Fruit fly (Drosophila melanogaster) whole organism, embryonic: Measurements from ENCODE around the gene ppk11.
A peak's percentile ranks its signal among the peaks of the same experiment; 100 is the strongest.

ENCODE experiments used
- Asciz ChIP-seq: fragments of 200-800 bp; sonication (Bioruptor generic); optimal IDR thresholded peaks from 2 replicates; lab custom pipeline; 2017; ENCODE audit warnings: missing biosample characterization, mild to moderate bottlenecking, missing genetic modification characterization, missing genetic modification reagents
- Awh ChIP-seq: fragments of 200-800 bp; sonication (Bioruptor generic); IDR thresholded peaks from 2 replicates; pipeline ENCODE4, ENCODE4 v1.3.6; 2022; ENCODE audit warnings: missing biosample characterization, missing genetic modification characterization
- CG1024 ChIP-seq: fragments of 200-800 bp; sonication (Bioruptor generic); IDR thresholded peaks from 2 replicates; pipeline ENCODE4 v1.3.6; 2022; ENCODE audit warnings: missing biosample characterization, missing genetic modification characterization
- CG10543 ChIP-seq: fragments of 200-800 bp; sonication (Bioruptor generic); optimal IDR thresholded peaks from 3 replicates; lab custom pipeline; 2017; ENCODE audit warnings: missing biosample characterization, mild to moderate bottlenecking, missing genetic modification characterization, moderate library complexity
- CG12104 ChIP-seq: fragments of 200-800 bp; sonication (Bioruptor generic); optimal IDR thresholded peaks from 3 replicates; lab custom pipeline; 2016; ENCODE audit warnings: missing biosample characterization, missing genetic modification characterization
- CG12155 ChIP-seq: fragments of 200-800 bp; sonication (Bioruptor generic); optimal IDR thresholded peaks from 3 replicates; lab custom pipeline; 2016; ENCODE audit warnings: missing biosample characterization, missing genetic modification characterization
- CG12219 ChIP-seq: fragments of 200-800 bp; sonication (Bioruptor generic); optimal IDR thresholded peaks from 3 replicates; lab custom pipeline; 2018; ENCODE audit warnings: missing biosample characterization, mild to moderate bottlenecking, missing genetic modification characterization
- CG12236 ChIP-seq: fragments of 200-800 bp; sonication (Bioruptor generic); optimal IDR thresholded peaks from 2 replicates; lab custom pipeline; 2016; ENCODE audit warnings: missing biosample characterization, missing genetic modification characterization
- CG12299 ChIP-seq: fragments of 200-800 bp; sonication (Bioruptor generic); optimal IDR thresholded peaks from 2 replicates; lab custom pipeline; 2018; ENCODE audit warnings: missing biosample characterization, mild to moderate bottlenecking, missing genetic modification characterization
- CG12391 ChIP-seq: fragments of 200-800 bp; sonication (Bioruptor generic); optimal IDR thresholded peaks from 3 replicates; lab custom pipeline; 2018; ENCODE audit warnings: missing biosample characterization, mild to moderate bottlenecking, missing genetic modification characterization, moderate library complexity
- CG13123 ChIP-seq: fragments of 200-800 bp; sonication (Bioruptor generic); optimal IDR thresholded peaks from 2 replicates; lab custom pipeline; 2016; ENCODE audit warnings: missing biosample characterization, missing genetic modification characterization
- CG15269 ChIP-seq: fragments of 200-800 bp; sonication (Bioruptor generic); optimal IDR thresholded peaks from 2 replicates; lab custom pipeline; 2018; ENCODE audit warnings: missing biosample characterization, mild to moderate bottlenecking, missing genetic modification characterization, moderate library complexity
- CG1603 ChIP-seq: fragments of 200-800 bp; sonication (Bioruptor generic); optimal IDR thresholded peaks from 2 replicates; lab custom pipeline; 2019; ENCODE audit warnings: missing biosample characterization, mild to moderate bottlenecking, missing genetic modification characterization, moderate library complexity
- CG17829 ChIP-seq: fragments of 200-800 bp; optimal IDR thresholded peaks from 2 replicates; lab custom pipeline; 2019; ENCODE audit warnings: missing biosample characterization, mild to moderate bottlenecking, missing genetic modification characterization, moderate library complexity
- CG18599 ChIP-seq: fragments of 200-800 bp; sonication (Bioruptor generic); optimal IDR thresholded peaks from 3 replicates; lab custom pipeline; 2017; ENCODE audit warnings: missing biosample characterization, missing genetic modification characterization, mild to moderate bottlenecking, moderate library complexity, missing genetic modification reagents
- CG18619 ChIP-seq: fragments of 200-800 bp; sonication (Bioruptor generic); optimal IDR thresholded peaks from 3 replicates; lab custom pipeline; 2017; ENCODE audit warnings: missing biosample characterization, mild to moderate bottlenecking, missing genetic modification characterization
- CG2712 ChIP-seq: fragments of 200-800 bp; optimal IDR thresholded peaks from 3 replicates; lab custom pipeline; 2019; ENCODE audit warnings: missing biosample characterization, mild to moderate bottlenecking, missing genetic modification characterization, moderate library complexity
- CG2875 ChIP-seq: fragments of 200-800 bp; sonication (Bioruptor generic); optimal IDR thresholded peaks from 2 replicates; lab custom pipeline; 2017; ENCODE audit warnings: missing biosample characterization, mild to moderate bottlenecking, missing genetic modification characterization, missing genetic modification reagents
- CG4282 ChIP-seq: fragments of 200-800 bp; sonication (Bioruptor generic); optimal IDR thresholded peaks from 2 replicates; lab custom pipeline; 2016; ENCODE audit warnings: missing biosample characterization, missing genetic modification characterization
- CG5180 ChIP-seq: fragments of 200-800 bp; sonication (Bioruptor generic); optimal IDR thresholded peaks from 3 replicates; lab custom pipeline; 2017; ENCODE audit warnings: missing biosample characterization, missing genetic modification characterization, mild to moderate bottlenecking, moderate library complexity, missing genetic modification reagents
- CG6791 ChIP-seq: fragments of 200-800 bp; sonication (Bioruptor generic); IDR thresholded peaks from 3 replicates; pipeline ENCODE4 v1.3.6; 2022; ENCODE audit warnings: missing biosample characterization, missing genetic modification characterization; ENCODE audit not compliant: partially characterized antibody
- CG7963 ChIP-seq: fragments of 200-800 bp; sonication (Bioruptor generic); IDR thresholded peaks from 3 replicates; pipeline ENCODE4 v1.3.6; 2022; ENCODE audit warnings: missing biosample characterization, missing genetic modification characterization; ENCODE audit not compliant: partially characterized antibody
- CG8089 ChIP-seq: fragments of 200-800 bp; sonication (Bioruptor generic); optimal IDR thresholded peaks from 3 replicates; lab custom pipeline; 2016; ENCODE audit warnings: missing biosample characterization, missing genetic modification characterization
- CG9609 ChIP-seq: fragments of 200-800 bp; sonication (Bioruptor generic); optimal IDR thresholded peaks from 3 replicates; lab custom pipeline; 2016; ENCODE audit warnings: missing biosample characterization, missing genetic modification characterization
- Dbx ChIP-seq: fragments of 200-800 bp; sonication (Bioruptor generic); IDR thresholded peaks from 3 replicates; pipeline ENCODE4 v1.3.6; 2022; ENCODE audit warnings: missing biosample characterization, missing genetic modification characterization
- Dfd ChIP-seq, 2 experiments: fragments of >200 bp; optimal IDR thresholded peaks; 2 replicates each; lab custom pipeline; 2017; ENCODE audit warnings: missing biosample characterization in 2 of 2, missing genetic modification characterization in 2 of 2
- E2f1 ChIP-seq: fragments of 200-800 bp; sonication (Bioruptor generic); IDR thresholded peaks from 2 replicates; pipeline ENCODE4 v1.3.6; 2022; ENCODE audit warnings: missing biosample characterization, missing genetic modification characterization
- Fer1 ChIP-seq: fragments of 200-800 bp; sonication (Bioruptor generic); optimal IDR thresholded peaks from 2 replicates; lab custom pipeline; 2017; ENCODE audit warnings: missing biosample characterization, mild to moderate bottlenecking, missing genetic modification characterization
- Lim3 ChIP-seq: fragments of 200-800 bp; sonication (Bioruptor generic); IDR thresholded peaks from 2 replicates; pipeline ENCODE4 v1.3.6; 2022; ENCODE audit warnings: missing biosample characterization, missing genetic modification characterization
- NFAT ChIP-seq: fragments of 200-800 bp; sonication (Bioruptor generic); IDR thresholded peaks from 2 replicates; pipeline ENCODE4 v1.3.6; 2022; ENCODE audit warnings: missing biosample characterization, missing genetic modification characterization
- Nf-YA ChIP-seq: fragments of 200-800 bp; sonication (Bioruptor generic); IDR thresholded peaks from 2 replicates; pipeline ENCODE4 v1.3.6; 2022; ENCODE audit warnings: missing biosample characterization, missing genetic modification characterization
- Poxn ChIP-seq: fragments of 200-800 bp; sonication (Bioruptor generic); IDR thresholded peaks from 2 replicates; pipeline ENCODE4 v1.3.6; 2022; ENCODE audit warnings: missing biosample characterization, missing genetic modification characterization
- Sox102F ChIP-seq: fragments of 200-800 bp; sonication (Bioruptor generic); optimal IDR thresholded peaks from 2 replicates; lab custom pipeline; 2018; ENCODE audit warnings: missing biosample characterization, mild to moderate bottlenecking, missing genetic modification characterization, moderate library complexity
- amos ChIP-seq: fragments of 200-800 bp; sonication (Bioruptor generic); IDR thresholded peaks from 2 replicates; pipeline ENCODE4 v1.3.6; 2022; ENCODE audit warnings: missing biosample characterization, missing genetic modification characterization; ENCODE audit not compliant: partially characterized antibody
- bowl ChIP-seq: fragments of 200-800 bp; sonication (Bioruptor generic); IDR thresholded peaks from 2 replicates; pipeline ENCODE4 v1.3.6; 2022; ENCODE audit warnings: missing biosample characterization, missing genetic modification characterization
- chif ChIP-seq, 2 experiments: fragments of 200-800 bp; sonication (Bioruptor generic); optimal IDR thresholded peaks; 3 replicates each; lab custom pipeline; 2016; ENCODE audit warnings: missing biosample characterization in 2 of 2, missing genetic modification characterization in 2 of 2
- croc ChIP-seq: fragments of 200-800 bp; sonication (Bioruptor generic); conservative IDR thresholded peaks from 3 replicates; pipeline ENCODE4 v1.3.6; 2022; ENCODE audit warnings: missing biosample characterization, missing genetic modification characterization
- en ChIP-seq: fragments of 200-800 bp; sonication (Bioruptor generic); optimal IDR thresholded peaks from 2 replicates; lab custom pipeline; 2016; ENCODE audit warnings: missing biosample characterization, missing genetic modification characterization
- exex ChIP-seq: fragments of 200-800 bp; sonication (Bioruptor generic); optimal IDR thresholded peaks from 4 replicates; lab custom pipeline; 2018; ENCODE audit warnings: missing biosample characterization, mild to moderate bottlenecking, missing genetic modification characterization, moderate library complexity
- fru ChIP-seq: fragments of >200 bp; optimal IDR thresholded peaks from 2 replicates; lab custom pipeline; 2017
- h ChIP-seq: fragments of >200 bp; optimal IDR thresholded peaks from 2 replicates; lab custom pipeline; 2017
- hth ChIP-seq: fragments of >200 bp; optimal IDR thresholded peaks from 2 replicates; lab custom pipeline; 2017; ENCODE audit warnings: inconsistent platforms
- jing ChIP-seq: fragments of 200-800 bp; sonication (Bioruptor generic); optimal IDR thresholded peaks from 2 replicates; lab custom pipeline; 2018; ENCODE audit warnings: missing biosample characterization, mild to moderate bottlenecking, missing genetic modification characterization
- kni ChIP-seq: fragments of 200-800 bp; sonication (Bioruptor generic); optimal IDR thresholded peaks from 3 replicates; lab custom pipeline; 2017; ENCODE audit warnings: mild to moderate bottlenecking, missing biosample characterization, missing genetic modification reagents, missing genetic modification characterization
- oc ChIP-seq: fragments of 200-800 bp; sonication (Bioruptor generic); optimal IDR thresholded peaks from 2 replicates; lab custom pipeline; 2018; ENCODE audit warnings: missing biosample characterization, mild to moderate bottlenecking, missing genetic modification characterization, moderate library complexity
- pb ChIP-seq: fragments of 200-800 bp; sonication (Bioruptor generic); optimal IDR thresholded peaks from 3 replicates; lab custom pipeline; 2016; ENCODE audit warnings: missing biosample characterization, missing genetic modification characterization
- slbo ChIP-seq: fragments of 200-800 bp; sonication (Bioruptor generic); IDR thresholded peaks from 2 replicates; pipeline ENCODE4 v1.3.6; 2022; ENCODE audit warnings: missing biosample characterization, missing genetic modification characterization
- tna ChIP-seq: fragments of 200-800 bp; sonication (Bioruptor generic); IDR thresholded peaks from 2 replicates; pipeline ENCODE4 v1.3.6; 2022; ENCODE audit warnings: missing biosample characterization, missing genetic modification characterization; ENCODE audit not compliant: partially characterized antibody
- trh ChIP-seq: fragments of 200-800 bp; sonication (Bioruptor generic); optimal IDR thresholded peaks from 2 replicates; lab custom pipeline; 2016; ENCODE audit warnings: missing biosample characterization, missing genetic modification characterization
- unpg ChIP-seq: fragments of 200-800 bp; sonication (Bioruptor generic); optimal IDR thresholded peaks from 3 replicates; lab custom pipeline; 2018; ENCODE audit warnings: missing biosample characterization, mild to moderate bottlenecking, missing genetic modification characterization, moderate library complexity
- vvl ChIP-seq: fragments of 200-800 bp; sonication (Bioruptor generic); IDR thresholded peaks from 2 replicates; pipeline ENCODE4 v1.3.6; 2022; ENCODE audit warnings: missing biosample characterization, missing genetic modification characterization
- yki ChIP-seq: fragments of >200 bp; optimal IDR thresholded peaks from 3 replicates; lab custom pipeline; 2018

Gene ppk11

dm6 chr2L:9782176-9782581 lies 7.3 kb upstream of the ppk11 start, which contains the start of gene IP3K1 (continued):
- TF ChIP-seq Fer1 (peak; percentile 76), CG18599 (peak; percentile 45), CG12391 (tag; lab: Kevin White, UChicago) (no peak), en (GFP tag; lab: Kevin White, UChicago) (no peak), jing (no peak), Dfd (GFP tag; optimal IDR thresholded peaks at IDR 0.05; lab: Kevin White, UChicago) (no peak), CG6791 (peak; percentile 64; the same call in 1 of the 3 replicates), CG5180 (GFP tag; lab: Kevin White, UChicago) (no peak), CG4282 (GFP tag; lab: Kevin White, UChicago) (no peak), Dbx (GFP tag; lab: Robert Waterston, UW) (peak; percentile 75; the same call in 2 of the 3 replicates), fru (lab: Kevin White, UChicago) (no peak), kni (GFP tag; lab: Kevin White, UChicago) (peak; percentile 66), hth (lab: Kevin White, UChicago) (no peak), CG12155 (GFP tag; lab: Kevin White, UChicago) (no peak), Poxn (no peak), amos (peak; percentile 51; the same call in 1 of the 2 replicates), croc (GFP tag; lab: Robert Waterston, UW) (no peak), CG13123 (GFP tag; lab: Kevin White, UChicago) (no peak), CG9609 (GFP tag; lab: Kevin White, UChicago) (no peak), CG12219 (GFP tag; lab: Kevin White, UChicago) (peak; percentile 24), trh (GFP tag; lab: Kevin White, UChicago) (no peak), tna (GFP tag; lab: Robert Waterston, UW) (no peak; the same call in 1 of the 2 replicates), CG15269 (tag; lab: Kevin White, UChicago) (peak; percentile 55), unpg (GFP tag; lab: Kevin White, UChicago) (peak; percentile 36), yki (lab: Kevin White, UChicago) (peak; percentile 86), Lim3 (GFP tag; lab: Robert Waterston, UW) (no peak), pb (GFP tag; lab: Kevin White, UChicago) (peak; percentile 50), CG1024 (GFP tag; lab: Robert Waterston, UW) (peak; percentile 3; the same call in 1 of the 2 replicates), CG18619 (GFP tag; lab: Kevin White, UChicago) (no peak), Nf-YA (GFP tag; lab: Robert Waterston, UW) (peak; percentile 44; the same call in 1 of the 2 replicates), Sox102F (no peak), chif (GFP tag; optimal IDR thresholded peaks at IDR 0.05; lab: Kevin White, UChicago) (no peak), CG12236 (GFP tag; lab: Kevin White, UChicago) (no peak), CG12299 (tag; lab: Kevin White, UChicago) (peak; percentile 25), oc (peak; percentile 39), Awh (GFP tag; lab: Robert Waterston, UW) (peak; percentile 44; the same call in 1 of the 2 replicates), vvl (GFP tag; lab: Robert Waterston, UW) (peak; percentile 79), Asciz (GFP tag; lab: Kevin White, UChicago) (no peak), CG2875 (GFP tag; lab: Kevin White, UChicago) (peak; percentile 16), CG12104 (GFP tag; lab: Kevin White, UChicago) (no peak), exex (tag; lab: Kevin White, UChicago) (peak; percentile 47), E2f1 (GFP tag; lab: Robert Waterston, UW) (peak; percentile 30; the same call in 1 of the 2 replicates), h (lab: Kevin White, UChicago) (no peak), CG2712 (tag; lab: Kevin White, UChicago) (peak; percentile 27), CG7963 (peak; percentile 52; the same call in 1 of the 3 replicates), slbo (peak; percentile 55), CG10543 (peak; percentile 85), CG8089 (GFP tag; lab: Kevin White, UChicago) (no peak), CG17829 (tag; lab: Kevin White, UChicago) (peak; percentile 38), bowl (GFP tag; lab: Robert Waterston, UW) (peak; percentile 61; the same call in 1 of the 2 replicates), CG1603 (tag; lab: Kevin White, UChicago) (no peak), NFAT (GFP tag; lab: Robert Waterston, UW) (peak; percentile 39; the same call in 1 of the 2 replicates)
